Worm (Caenorhabditis elegans) whole organism, early embryonic: Measurements from ENCODE around the gene tsp-6.

Source experiments
- B0310.2 ChIP-seq: sonication (generic microtip); optimal IDR thresholded peaks from 2 replicates; lab custom pipeline; 2016; ENCODE audit warnings: mild to moderate bottlenecking, missing genetic modification characterization, missing compliant biosample characterization
- aly-1 ChIP-seq: sonication (generic microtip); optimal IDR thresholded peaks from 2 replicates; lab custom pipeline; 2016; ENCODE audit warnings: missing genetic modification characterization, missing compliant biosample characterization
- ama-1 ChIP-seq: fragments of 150-350 bp; optimal IDR thresholded peaks from 2 replicates; lab custom pipeline; 2014
- flt-1 ChIP-seq: fragments of 200-800 bp; sonication (Bioruptor generic); IDR thresholded peaks from 2 replicates; pipeline ENCODE4 v1.3.6; 2022; ENCODE audit warnings: missing genetic modification characterization, missing compliant biosample characterization
- hmbx-1 ChIP-seq: sonication (generic microtip); optimal IDR thresholded peaks from 2 replicates; lab custom pipeline; 2016; ENCODE audit warnings: mild to moderate bottlenecking, missing genetic modification characterization, missing compliant biosample characterization
- hmg-4 ChIP-seq: fragments of 200-800 bp; sonication (Bioruptor generic); optimal IDR thresholded peaks from 2 replicates; lab custom pipeline; 2018; ENCODE audit warnings: mild to moderate bottlenecking, missing genetic modification characterization, missing compliant biosample characterization
- hnd-1 ChIP-seq: sonication (generic microtip); optimal IDR thresholded peaks from 2 replicates; lab custom pipeline; 2016; ENCODE audit warnings: missing genetic modification characterization, missing compliant biosample characterization
- pes-1 ChIP-seq: fragments of 200-800 bp; sonication (Bioruptor generic); IDR thresholded peaks from 2 replicates; pipeline ENCODE4 v1.3.6; 2022; ENCODE audit warnings: missing genetic modification reagents, missing genetic modification characterization, missing compliant biosample characterization
- scrt-1 ChIP-seq: fragments of 200-800 bp; sonication (Bioruptor generic); IDR thresholded peaks from 2 replicates; pipeline ENCODE4 v1.3.6; 2022; ENCODE audit warnings: missing genetic modification characterization, missing compliant biosample characterization
- sea-1 ChIP-seq: fragments of 200-800 bp; sonication (Bioruptor generic); conservative IDR thresholded peaks from 2 replicates; pipeline ENCODE4 v1.3.6; 2022; ENCODE audit warnings: missing genetic modification characterization, missing compliant biosample characterization
- tbx-37 ChIP-seq: fragments of 200-800 bp; sonication (Bioruptor generic); conservative IDR thresholded peaks from 2 replicates; pipeline ENCODE4 v1.3.6; 2022; ENCODE audit warnings: missing genetic modification reagents, missing genetic modification characterization, missing compliant biosample characterization
- tra-4 ChIP-seq: sonication (generic microtip); optimal IDR thresholded peaks from 2 replicates; lab custom pipeline; 2017; ENCODE audit warnings: missing genetic modification characterization, missing compliant biosample characterization

DNA sequence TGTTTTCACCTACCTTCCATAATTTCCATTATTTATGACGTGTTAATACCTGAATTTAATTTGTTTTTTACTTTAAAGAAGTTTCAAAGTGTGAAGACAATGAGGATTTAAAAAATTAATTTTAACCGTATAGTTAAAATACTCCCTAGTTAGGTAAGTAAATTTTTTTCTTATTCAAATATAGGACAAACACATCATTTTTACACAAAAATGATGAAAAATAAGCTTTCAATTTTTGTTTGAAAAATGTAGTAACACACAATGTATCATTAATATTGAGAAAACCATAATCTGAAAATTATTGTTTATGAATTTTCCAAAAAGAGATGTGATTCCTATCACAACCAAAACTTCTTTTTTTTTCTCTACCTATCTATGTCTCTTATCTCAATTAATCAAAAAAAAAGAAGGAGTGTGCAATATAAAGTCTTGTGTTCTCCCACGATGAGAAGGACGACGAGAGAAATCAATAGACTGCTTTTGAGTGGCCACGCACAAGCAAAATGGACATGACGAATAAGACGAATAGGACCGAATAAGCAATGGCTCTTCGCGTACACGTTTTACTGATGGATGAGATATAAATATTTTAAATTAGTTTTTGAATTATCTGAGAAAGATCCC, 6.0 kb upstream of the tsp-6 start, which contains the start of gene C14A11.6:
- no peak for TF ChIP-seq ama-1
- no peak for TF ChIP-seq flt-1 (GFP tag; lab: Robert Waterston, UW)
- no peak for TF ChIP-seq B0310.2 (tag; lab: Kevin White, UChicago)
- TF ChIP-seq hnd-1 (tag; lab: Kevin White, UChicago) = no peak
- no peak for TF ChIP-seq tbx-37 (GFP tag; lab: Robert Waterston, UW)
- TF ChIP-seq hmbx-1 (tag; lab: Kevin White, UChicago) = no peak
- no peak for TF ChIP-seq pes-1 (GFP tag; lab: Robert Waterston, UW)
- no peak for TF ChIP-seq scrt-1 (GFP tag; lab: Robert Waterston, UW)
- no peak for TF ChIP-seq sea-1
- no peak for TF ChIP-seq tra-4
- no peak for TF ChIP-seq hmg-4 (GFP tag; lab: Kevin White, UChicago)
- no peak for TF ChIP-seq aly-1 (tag; lab: Kevin White, UChicago)
